Worm (Caenorhabditis elegans) whole organism, L1 larva: ENCODE data around the gene hlh-10.

ENCODE experiments used
- C04F5.9 ChIP-seq: sonication (generic microtip); optimal IDR thresholded peaks from 2 replicates; lab custom pipeline; 2016; ENCODE audit warnings: missing genetic modification characterization, missing compliant biosample characterization
- C34B4.2 ChIP-seq: sonication (generic microtip); optimal IDR thresholded peaks from 2 replicates; lab custom pipeline; 2017; ENCODE audit warnings: mild to moderate bottlenecking, missing genetic modification characterization, missing compliant biosample characterization
- aha-1 ChIP-seq: fragments of 150-350 bp; optimal IDR thresholded peaks from 2 replicates; lab custom pipeline; 2014; ENCODE audit warnings: missing biosample characterization, missing genetic modification characterization
- alr-1 ChIP-seq: fragments of 200-800 bp; sonication (Bioruptor generic); optimal IDR thresholded peaks from 2 replicates; lab custom pipeline; 2018; ENCODE audit warnings: borderline replicate concordance, mild to moderate bottlenecking, missing genetic modification characterization, missing compliant biosample characterization
- blmp-1 ChIP-seq: fragments of 150-350 bp; optimal IDR thresholded peaks from 2 replicates; lab custom pipeline; 2014; ENCODE audit warnings: missing biosample characterization, missing genetic modification characterization
- ceh-82 ChIP-seq, 3 experiments: fragments of 150-350 bp in 1 of 3; sonication (generic microtip) in 2 of 3; optimal IDR thresholded peaks; 2 replicates each; lab custom pipeline; 2014 to 2017; ENCODE audit warnings: missing biosample characterization in 3 of 3, missing genetic modification characterization in 3 of 3
- ceh-90 ChIP-seq: sonication (generic microtip); optimal IDR thresholded peaks from 2 replicates; lab custom pipeline; 2016; ENCODE audit warnings: missing genetic modification characterization, missing compliant biosample characterization
- ces-1 ChIP-seq: fragments of 150-350 bp; optimal IDR thresholded peaks from 2 replicates; lab custom pipeline; 2014; ENCODE audit warnings: missing biosample characterization, missing genetic modification reagents, missing genetic modification characterization
- dsc-1 ChIP-seq: sonication (generic microtip); optimal IDR thresholded peaks from 2 replicates; lab custom pipeline; 2016; ENCODE audit warnings: mild to moderate bottlenecking, missing genetic modification characterization, missing compliant biosample characterization
- efl-1 ChIP-seq, 4 experiments: fragments of 150-350 bp; optimal IDR thresholded peaks in 3 of 4; peaks in 1 of 4; 1 replicate in 1 of 4; 2 replicates in 3 of 4; lab custom pipeline; 2014; ENCODE audit warnings: missing biosample characterization in 2 of 4, missing genetic modification characterization in 2 of 4, missing genetic modification reagents in 2 of 4
- efl-3 ChIP-seq: fragments of 200-800 bp; sonication (Bioruptor generic); optimal IDR thresholded peaks from 2 replicates; lab custom pipeline; 2018; ENCODE audit warnings: mild to moderate bottlenecking, missing genetic modification characterization, missing compliant biosample characterization
- egl-27 ChIP-seq, 2 experiments: fragments of 150-350 bp in 1 of 2; sonication (generic microtip); optimal IDR thresholded peaks; 3 replicates each; lab custom pipeline; 2017 to 2018; ENCODE audit warnings: missing biosample characterization in 2 of 2, missing genetic modification characterization in 2 of 2, missing genetic modification reagents in 2 of 2
- elt-2 ChIP-seq: sonication (generic microtip); optimal IDR thresholded peaks from 2 replicates; lab custom pipeline; 2016; ENCODE audit warnings: missing genetic modification characterization, mild to moderate bottlenecking, inconsistent platforms, missing compliant biosample characterization, missing genetic modification reagents
- elt-3 ChIP-seq, 6 experiments: fragments of 150-350 bp in 1 of 6; sonication (generic microtip); optimal IDR thresholded peaks; 2 replicates each; lab custom pipeline; 2017 to 2018; ENCODE audit warnings: missing biosample characterization in 6 of 6, missing genetic modification characterization in 6 of 6, inconsistent platforms in 1 of 6
- ets-5 ChIP-seq: fragments of 200-800 bp; sonication (Bioruptor generic); IDR thresholded peaks from 2 replicates; pipeline ENCODE4 v1.3.6; 2022; ENCODE audit warnings: missing genetic modification characterization, missing compliant biosample characterization
- fkh-10 ChIP-seq: sonication (generic microtip); optimal IDR thresholded peaks from 2 replicates; lab custom pipeline; 2017; ENCODE audit warnings: missing biosample characterization, missing genetic modification reagents, missing genetic modification characterization
- fkh-4 ChIP-seq: sonication (generic microtip); optimal IDR thresholded peaks from 2 replicates; lab custom pipeline; 2016; ENCODE audit warnings: missing compliant biosample characterization, missing genetic modification characterization, borderline replicate concordance
- fkh-8 ChIP-seq: sonication (generic microtip); optimal IDR thresholded peaks from 2 replicates; lab custom pipeline; 2016; ENCODE audit warnings: mild to moderate bottlenecking, missing genetic modification characterization, missing compliant biosample characterization
- irx-1 ChIP-seq: sonication (generic microtip); optimal IDR thresholded peaks from 2 replicates; lab custom pipeline; 2016; ENCODE audit warnings: missing genetic modification characterization, missing compliant biosample characterization
- jun-1 ChIP-seq: fragments of 150-350 bp; optimal IDR thresholded peaks from 2 replicates; lab custom pipeline; 2014; ENCODE audit warnings: missing biosample characterization, missing genetic modification reagents, missing genetic modification characterization
- lin-14 ChIP-seq: fragments of 200-800 bp; sonication (Bioruptor generic); optimal IDR thresholded peaks from 2 replicates; lab custom pipeline; 2018; ENCODE audit warnings: mild to moderate bottlenecking, missing genetic modification characterization, moderate library complexity, missing compliant biosample characterization
- lir-3 ChIP-seq: sonication (generic microtip); optimal IDR thresholded peaks from 2 replicates; lab custom pipeline; 2016; ENCODE audit warnings: mild to moderate bottlenecking, missing genetic modification characterization, moderate library complexity, missing compliant biosample characterization; ENCODE audit not compliant: poor library complexity
- mdl-1 ChIP-seq, 2 experiments: fragments of 150-350 bp; optimal IDR thresholded peaks; 2 replicates each; lab custom pipeline; 2014 to 2017; ENCODE audit warnings: missing biosample characterization in 2 of 2, missing genetic modification characterization in 2 of 2, inconsistent platforms in 1 of 2
- mep-1 ChIP-seq: fragments of 150-350 bp; optimal IDR thresholded peaks from 2 replicates; lab custom pipeline; 2014; ENCODE audit warnings: missing biosample characterization, missing genetic modification characterization
- nhr-12 ChIP-seq: sonication (generic microtip); optimal IDR thresholded peaks from 2 replicates; lab custom pipeline; 2017; ENCODE audit warnings: missing biosample characterization, missing genetic modification characterization
- nhr-19 ChIP-seq: fragments of 200-800 bp; sonication (Bioruptor generic); conservative IDR thresholded peaks from 2 replicates; pipeline ENCODE4 v1.3.6; 2022; ENCODE audit warnings: missing genetic modification characterization, missing compliant biosample characterization
- nhr-20 ChIP-seq: sonication (generic microtip); optimal IDR thresholded peaks from 2 replicates; lab custom pipeline; 2016; ENCODE audit warnings: mild to moderate bottlenecking, missing genetic modification characterization, missing compliant biosample characterization
- nhr-237 ChIP-seq: fragments of 150-350 bp; optimal IDR thresholded peaks from 2 replicates; lab custom pipeline; 2014; ENCODE audit warnings: missing biosample characterization, missing genetic modification characterization
- nhr-71 ChIP-seq: sonication (generic microtip); optimal IDR thresholded peaks from 2 replicates; lab custom pipeline; 2016; ENCODE audit warnings: mild to moderate bottlenecking, missing genetic modification characterization, moderate library complexity, missing compliant biosample characterization
- nhr-77 ChIP-seq: fragments of 150-350 bp; optimal IDR thresholded peaks from 2 replicates; lab custom pipeline; 2014; ENCODE audit warnings: missing biosample characterization, missing genetic modification characterization
- nhr-85 ChIP-seq: sonication (generic microtip); peaks from one replicate; lab custom pipeline; 2016; ENCODE audit warnings: missing genetic modification characterization, inconsistent platforms, missing compliant biosample characterization
- pag-3 ChIP-seq: sonication (generic microtip); optimal IDR thresholded peaks from 2 replicates; lab custom pipeline; 2017; ENCODE audit warnings: missing genetic modification characterization, mild to moderate bottlenecking, missing compliant biosample characterization, antibody characterized with exemption, borderline replicate concordance; ENCODE audit not compliant: insufficient read depth
- rnt-1 ChIP-seq: sonication (generic microtip); optimal IDR thresholded peaks from 2 replicates; lab custom pipeline; 2016; ENCODE audit warnings: mild to moderate bottlenecking, missing genetic modification characterization, moderate library complexity, missing compliant biosample characterization
- snu-23 ChIP-seq: sonication (generic microtip); optimal IDR thresholded peaks from 2 replicates; lab custom pipeline; 2016; ENCODE audit warnings: missing genetic modification characterization, missing compliant biosample characterization
- sox-4 ChIP-seq: sonication (generic microtip); optimal IDR thresholded peaks from 2 replicates; lab custom pipeline; 2016; ENCODE audit warnings: missing genetic modification characterization, missing compliant biosample characterization
- unc-130 ChIP-seq: fragments of 150-350 bp; optimal IDR thresholded peaks from 2 replicates; lab custom pipeline; 2017; ENCODE audit warnings: missing biosample characterization, missing genetic modification characterization, inconsistent platforms
- unc-30 ChIP-seq: sonication (generic microtip); optimal IDR thresholded peaks from 2 replicates; lab custom pipeline; 2017; ENCODE audit warnings: missing biosample characterization, missing genetic modification characterization
- unc-62 ChIP-seq: fragments of 150-350 bp; optimal IDR thresholded peaks from 2 replicates; lab custom pipeline; 2014; ENCODE audit warnings: missing biosample characterization, missing genetic modification reagents, missing genetic modification characterization
- vab-15 ChIP-seq: sonication (generic microtip); optimal IDR thresholded peaks from 2 replicates; lab custom pipeline; 2017; ENCODE audit warnings: missing genotype, mild to moderate bottlenecking, missing genetic modification characterization, missing compliant biosample characterization
- xbp-1 ChIP-seq: sonication (generic microtip); optimal IDR thresholded peaks from 2 replicates; lab custom pipeline; 2016; ENCODE audit warnings: missing genetic modification characterization, missing compliant biosample characterization
- zip-4 ChIP-seq: fragments of 200-800 bp; sonication (Bioruptor generic); optimal IDR thresholded peaks from 2 replicates; lab custom pipeline; 2018; ENCODE audit warnings: mild to moderate bottlenecking, missing genetic modification characterization, moderate library complexity, missing compliant biosample characterization
- ztf-11 ChIP-seq, 2 experiments: sonication (generic microtip); optimal IDR thresholded peaks; 2 replicates each; lab custom pipeline; 2016 to 2017; ENCODE audit warnings: missing genetic modification characterization in 2 of 2, missing biosample characterization in 1 of 2, missing compliant biosample characterization in 1 of 2

Gene hlh-10

ce11 chrV:9291919-9292318, 9.9 kb upstream of the hlh-10 start, which contains the start of gene ZK682.7:
TSS of gene ZK682.7 (minus strand) at chrV:9292165.
- TF ChIP-seq ets-5 (GFP tag; lab: Robert Waterston, UW) (no peak), dsc-1 (peak; percentile 91), efl-3 (GFP tag; lab: Kevin White, UChicago) (no peak), alr-1 (tag; lab: Kevin White, UChicago) (no peak), nhr-77 (tag; lab: Kevin White, UChicago) (no peak), elt-2 (tag; lab: Kevin White, UChicago) (no peak), ces-1 (GFP tag; lab: Kevin White, UChicago) (no peak), nhr-237 (tag; lab: Kevin White, UChicago) (no peak), fkh-4 (peak; percentile 77)

- TF ChIP-seq fkh-10 (GFP tag; lab: Kevin White, UChicago) (no peak), aha-1 (no peak), vab-15 (tag; lab: Kevin White, UChicago) (no peak), nhr-12 (tag; lab: Kevin White, UChicago) (no peak)
Observed at ce11 chrV:9287460-9287859, 5.5 kb upstream of the hlh-10 start, which contains the start of gene lron-2. TSS of gene lron-2 (minus strand) at chrV:9287560.

ce11 chrV:9283452-9283851, 1.4 kb upstream of the hlh-10 start:
- no peak for TF ChIP-seq zip-4 (GFP tag; lab: Kevin White, UChicago)
- TF ChIP-seq xbp-1 = no peak
- TF ChIP-seq fkh-4 = peak; percentile 53
- peak; percentile 90 for TF ChIP-seq dsc-1

- TF ChIP-seq elt-3 (tag; optimal IDR thresholded peaks at IDR 0.05; lab: Kevin White, UChicago) (peak in 1 of 6 experiments; percentile 48), fkh-8 (peak; percentile 6), lin-14 (GFP tag; lab: Kevin White, UChicago) (peak; percentile 37), mep-1 (tag; lab: Kevin White, UChicago) (peak; percentile 9), fkh-4 (no peak), dsc-1 (peak; percentile 68), blmp-1 (peak; percentile 68), rnt-1 (tag; lab: Kevin White, UChicago) (peak; percentile 44), efl-1 (optimal IDR thresholded peaks at IDR 0.05; lab: Kevin White, UChicago) (no peak), efl-1 (GFP tag; optimal IDR thresholded peaks at IDR 0.05 in 1 of 2; lab: Kevin White, UChicago) (peak in 1 of 2 experiments; percentile 91), C34B4.2 (tag; lab: Kevin White, UChicago) (no peak), nhr-20 (peak; percentile 19), nhr-71 (tag; lab: Kevin White, UChicago) (peak; percentile 68), snu-23 (GFP tag; lab: Kevin White, UChicago) (peak; percentile 15), mdl-1 (tag; optimal IDR thresholded peaks at IDR 0.05; lab: Kevin White, UChicago) (no peak), nhr-85 (tag; lab: Kevin White, UChicago) (peak; percentile 75), ceh-82 (tag; optimal IDR thresholded peaks at IDR 0.05; lab: Kevin White, UChicago) (no peak), sox-4 (tag; lab: Kevin White, UChicago) (peak; percentile 55)
Observed at ce11 chrV:9274127-9275042, 7.6 kb downstream of the hlh-10 start.

ce11 chrV:9273587-9273986, 8.4 kb downstream of the hlh-10 start:
- TF ChIP-seq fkh-8 (peak; percentile 32), irx-1 (tag; lab: Kevin White, UChicago) (peak; percentile 39), nhr-85 (tag; lab: Kevin White, UChicago) (peak; percentile 69), lir-3 (tag; lab: Kevin White, UChicago) (no peak), unc-62 (GFP tag; lab: Kevin White, UChicago) (no peak), ceh-90 (tag; lab: Kevin White, UChicago) (no peak), egl-27 (tag; optimal IDR thresholded peaks at IDR 0.05; lab: Kevin White, UChicago) (peak in 1 of 2 experiments; percentile 70), ztf-11 (tag; optimal IDR thresholded peaks at IDR 0.05; lab: Kevin White, UChicago) (no peak), unc-30 (tag; lab: Kevin White, UChicago) (no peak), unc-130 (tag; lab: Kevin White, UChicago) (no peak), sox-4 (tag; lab: Kevin White, UChicago) (no peak), nhr-19 (GFP tag; lab: Robert Waterston, UW) (peak; percentile 67), pag-3 (tag; lab: Kevin White, UChicago) (no peak), nhr-71 (tag; lab: Kevin White, UChicago) (peak; percentile 88), C04F5.9 (tag; lab: Kevin White, UChicago) (no peak), zip-4 (GFP tag; lab: Kevin White, UChicago) (no peak), jun-1 (tag; lab: Kevin White, UChicago) (peak; percentile 61)
